Fruit fly (Drosophila melanogaster): ENCODE results near the gene CG3402.

Gene CG3402

DNA sequence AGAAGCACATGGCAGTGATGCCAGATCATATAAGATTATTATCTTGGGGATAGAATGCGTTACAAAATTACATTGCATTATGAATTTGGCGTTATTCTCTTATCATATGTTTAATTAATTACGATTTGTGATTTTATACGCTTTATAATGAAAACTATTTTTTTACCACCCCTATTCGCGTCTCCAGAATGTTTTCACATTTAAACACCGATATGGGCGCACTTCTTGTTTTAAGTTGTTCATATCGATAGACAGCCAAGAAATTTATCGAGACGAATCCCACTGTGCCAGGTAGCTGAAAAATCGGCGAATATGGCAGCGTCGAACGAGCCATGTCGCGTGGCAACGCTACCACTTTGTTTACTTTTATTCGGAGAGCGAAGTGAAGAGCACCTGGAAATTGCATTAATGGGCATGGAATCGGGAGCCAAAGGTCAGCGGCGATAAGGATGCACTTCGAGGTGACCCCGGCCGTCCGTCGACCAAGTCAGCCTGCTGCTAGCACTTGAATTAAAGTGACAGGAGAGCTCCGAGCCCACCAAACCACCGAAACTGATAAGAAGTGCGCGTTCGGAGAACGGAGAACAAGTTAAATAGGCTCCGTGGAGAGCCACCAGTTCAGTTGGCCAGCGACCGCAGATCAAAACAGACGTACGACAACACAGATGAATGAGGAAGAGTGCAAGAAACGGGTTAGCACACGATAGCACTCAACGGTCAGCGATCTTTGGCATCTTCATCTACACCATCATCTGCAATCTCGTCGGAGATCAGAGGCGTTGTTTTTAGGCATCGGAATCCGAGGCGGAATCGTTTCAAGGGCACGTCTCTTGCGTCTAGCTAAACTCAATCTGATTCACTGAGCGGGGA, 4.3 kb downstream of the CG3402 start, which contains the start of gene Gale (continued):
- TF ChIP-seq gsb-n (tag; optimal IDR thresholded peaks at IDR 0.05) (no peak), Med (GFP tag) (peak; percentile 90), MBD-R2 (GFP tag; IDR thresholded peaks at IDR 0.05) (peak; percentile 61), bbx (GFP tag; IDR thresholded peaks at IDR 0.05; ENCODE audit: partially characterized antibody) (peak; percentile 74), Oli (tag; optimal IDR thresholded peaks at IDR 0.05) (no peak), psq (GFP tag; optimal IDR thresholded peaks at IDR 0.05) (no peak), Dek (tag; optimal IDR thresholded peaks at IDR 0.05) (no peak), Jarid2 (GFP tag; optimal IDR thresholded peaks at IDR 0.05) (peak; percentile 73), CG2889 (GFP tag; IDR thresholded peaks at IDR 0.05) (no peak), Oaz (GFP tag; IDR thresholded peaks at IDR 0.05) (no peak), Rfx (GFP tag; IDR thresholded peaks at IDR 0.05) (peak; percentile 55), prd (optimal IDR thresholded peaks at IDR 0.05) (no peak), prd (GFP tag; IDR thresholded peaks at IDR 0.05) (peak; percentile 23; the same call in 1 of the 3 replicates), fd102C (GFP tag; optimal IDR thresholded peaks at IDR 0.05) (no peak), ara (GFP tag; IDR thresholded peaks at IDR 0.05) (no peak), sima (GFP tag; optimal IDR thresholded peaks at IDR 0.05) (no peak), CG13894 (tag; optimal IDR thresholded peaks at IDR 0.05) (no peak), E2f1 (GFP tag; IDR thresholded peaks at IDR 0.05) (no peak), CG3163 (GFP tag; optimal IDR thresholded peaks at IDR 0.05) (no peak), Ets97D (GFP tag; optimal IDR thresholded peaks at IDR 0.05) (peak; percentile 85), klu (GFP tag; IDR thresholded peaks at IDR 0.05) (no peak), CG14050 (GFP tag; IDR thresholded peaks at IDR 0.05) (no peak), CG12236 (GFP tag; optimal IDR thresholded peaks at IDR 0.05) (no peak), kah (GFP tag; optimal IDR thresholded peaks at IDR 0.05) (no peak), phol (tag; optimal IDR thresholded peaks at IDR 0.05) (peak; percentile 6), nerfin-2 (GFP tag; IDR thresholded peaks at IDR 0.05; ENCODE audit: partially characterized antibody) (no peak), CG5953 (GFP tag; IDR thresholded peaks at IDR 0.05) (no peak), CG10431 (GFP tag; optimal IDR thresholded peaks at IDR 0.05) (no peak), CG1792 (GFP tag; optimal IDR thresholded peaks at IDR 0.05) (no peak), abd-A (tag; optimal IDR thresholded peaks at IDR 0.05) (no peak), grau (tag; optimal IDR thresholded peaks at IDR 0.05) (no peak), Hmr (GFP tag; optimal IDR thresholded peaks at IDR 0.05) (peak; percentile 25), Dbx (GFP tag; IDR thresholded peaks at IDR 0.05) (0 out of 3 replicates have a peak, but pooled peaks have one; percentile 28), CG16779 (GFP tag; IDR thresholded peaks at IDR 0.05) (no peak), lmd (GFP tag; IDR thresholded peaks at IDR 0.05) (no peak; the same call in 1 of the 2 replicates), CG2199 (GFP tag; IDR thresholded peaks at IDR 0.05) (no peak), sisA (GFP tag; IDR thresholded peaks at IDR 0.05) (no peak; the same call in 1 of the 2 replicates), H15 (GFP tag; IDR thresholded peaks at IDR 0.05) (no peak), crp (GFP tag; optimal IDR thresholded peaks at IDR 0.05) (no peak), Awh (GFP tag; IDR thresholded peaks at IDR 0.05) (no peak), CG15696 (tag; optimal IDR thresholded peaks at IDR 0.05) (no peak), Usf (GFP tag; optimal IDR thresholded peaks at IDR 0.05) (no peak), nerfin-1 (tag; optimal IDR thresholded peaks at IDR 0.05) (no peak), sim (GFP tag; IDR thresholded peaks at IDR 0.05) (no peak), CG4854 (GFP tag; optimal IDR thresholded peaks at IDR 0.05) (no peak), Stat92E (GFP tag; optimal IDR thresholded peaks at IDR 0.05) (no peak), Bgb (GFP tag; IDR thresholded peaks at IDR 0.05; ENCODE audit: partially characterized antibody) (peak; percentile 75), CG3838 (GFP tag; optimal IDR thresholded peaks at IDR 0.05) (no peak), p53 (GFP tag; optimal IDR thresholded peaks at IDR 0.05) (no peak), CG15011 (GFP tag; optimal IDR thresholded peaks at IDR 0.05) (no peak)

Data from whole organism, embryonic.